Fruit fly (Drosophila melanogaster): Measurements from ENCODE around the gene Cyp40.

dm6 chr3L:9597464-9597863 lies 31.0 kb upstream of the Cyp40 start, which contains the start of gene Tmc:
- no peak for TF ChIP-seq insv (optimal IDR thresholded peaks at IDR 0.05)
- no peak for TF ChIP-seq Sin3A (optimal IDR thresholded peaks at IDR 0.05)
- no peak for TF ChIP-seq psq (optimal IDR thresholded peaks at IDR 0.05)
- TF ChIP-seq ttk (optimal IDR thresholded peaks at IDR 0.05): no peak
- TF ChIP-seq h (optimal IDR thresholded peaks at IDR 0.05): no peak

Data from Kc167 (cell line).